Worm (Caenorhabditis elegans): ENCODE data around the gene F17C11.11.

F17C11.11 gene

ce11 chrV:10958322-10958900 is 19.8 kb upstream of the F17C11.11 start, which contains the start of gene pigt-1 (continued):
- TF ChIP-seq zfh-2 (GFP tag; conservative IDR thresholded peaks at IDR 0.05) = no peak
- no peak for TF ChIP-seq ceh-79 (tag; optimal IDR thresholded peaks at IDR 0.05)
- no peak for TF ChIP-seq D2030.7 (GFP tag; IDR thresholded peaks at IDR 0.05)
- TF ChIP-seq madf-6 (GFP tag; IDR thresholded peaks at IDR 0.05) = no peak
- no peak for TF ChIP-seq gei-17 (GFP tag; optimal IDR thresholded peaks at IDR 0.05)
- no peak for TF ChIP-seq ztf-26 (tag; optimal IDR thresholded peaks at IDR 0.05)
- TF ChIP-seq rpc-1 (optimal IDR thresholded peaks at IDR 0.05) = no peak
- TF ChIP-seq rpc-1 (tag; optimal IDR thresholded peaks at IDR 0.05) = no peak
- no peak for TF ChIP-seq sea-2 (GFP tag; IDR thresholded peaks at IDR 0.05)
- no peak for TF ChIP-seq lin-35 (GFP tag; optimal IDR thresholded peaks at IDR 0.05)
- no peak for TF ChIP-seq ceh-40 (GFP tag; IDR thresholded peaks at IDR 0.05)
- peak; percentile 15 for TF ChIP-seq unc-130 (GFP tag; optimal IDR thresholded peaks at IDR 0.05)
- TF ChIP-seq hlh-26 (GFP tag; conservative IDR thresholded peaks at IDR 0.05) = no peak
- no peak for TF ChIP-seq tlf-1 (GFP tag; optimal IDR thresholded peaks at IDR 0.05)
- TF ChIP-seq die-1 (tag; optimal IDR thresholded peaks at IDR 0.05) = no peak
- TF ChIP-seq Y53F4B.3 (GFP tag; IDR thresholded peaks at IDR 0.05) = no peak
- TF ChIP-seq mel-28 (tag; optimal IDR thresholded peaks at IDR 0.05; ENCODE audit: borderline replicate concordance) = no peak
- TF ChIP-seq snpc-3.4 (tag; optimal IDR thresholded peaks at IDR 0.05) = no peak
- TF ChIP-seq B0336.3 (GFP tag; IDR thresholded peaks at IDR 0.05) = peak; percentile 66; the same call in 1 of the 2 replicates
- no peak for TF ChIP-seq B0261.1 (tag; optimal IDR thresholded peaks at IDR 0.05)
- TF ChIP-seq ekl-4 (GFP tag; IDR thresholded peaks at IDR 0.05) = 0 out of 2 replicates have a peak, but pooled peaks have one; percentile 42
- TF ChIP-seq Y56A3A.18 (GFP tag; IDR thresholded peaks at IDR 0.05) = no peak
- TF ChIP-seq F52B5.7 (tag; optimal IDR thresholded peaks at IDR 0.05) = no peak
- peak in 1 of 2 experiments; percentile 0 for TF ChIP-seq let-607 (tag; optimal IDR thresholded peaks at IDR 0.05)
- TF ChIP-seq repo-1 (tag; optimal IDR thresholded peaks at IDR 0.05) = peak; percentile 60

- no peak for TF ChIP-seq efl-1 (GFP tag; optimal IDR thresholded peaks at IDR 0.05)
- peak; percentile 29 for TF ChIP-seq nhr-80 (tag; optimal IDR thresholded peaks at IDR 0.05)
- no peak for TF ChIP-seq madf-10 (tag; optimal IDR thresholded peaks at IDR 0.05)
Measured at ce11 chrV:10955681-10956476, 17.3 kb upstream of the F17C11.11 start, which contains the start of gene F17C11.13. Gene F17C11.13, plus strand, starts transcription at chrV:10955923.

- no peak for TF ChIP-seq Y67H2A.10 (GFP tag; conservative IDR thresholded peaks at IDR 0.05)
- TF ChIP-seq nhr-80 (tag; optimal IDR thresholded peaks at IDR 0.05) = peak; percentile 14
Measured at ce11 chrV:10954832-10955231, 16.2 kb upstream of the F17C11.11 start, which contains the start of gene F17C11.6. Gene F17C11.6, plus strand, starts transcription at chrV:10955121.

ce11 chrV:10954334-10954733 is 15.7 kb upstream of the F17C11.11 start, which contains the start of gene clec-221:
Gene clec-221, minus strand, starts transcription at chrV:10954434.
- TF ChIP-seq ccch-3 (GFP tag; optimal IDR thresholded peaks at IDR 0.05) = no peak
- TF ChIP-seq attf-5 (GFP tag; optimal IDR thresholded peaks at IDR 0.05) = no peak
- no peak for TF ChIP-seq F23B12.7 (tag; optimal IDR thresholded peaks at IDR 0.05; ENCODE audit: insufficient read depth)
- TF ChIP-seq B0035.1 (tag; optimal IDR thresholded peaks at IDR 0.05) = no peak
- TF ChIP-seq lin-35 (GFP tag; optimal IDR thresholded peaks at IDR 0.05) = peak in 1 of 3 experiments; percentile 22

All from whole organism, young adult.